Worm (Caenorhabditis elegans) whole organism, young adult: ENCODE measurements around the gene Y53G8AR.1.

Experiments used
- B0035.1 ChIP-seq: sonication (generic microtip); optimal IDR thresholded peaks from 2 replicates; lab custom pipeline; 2016; ENCODE audit warnings: missing genetic modification characterization, mild to moderate bottlenecking, missing compliant biosample characterization, missing genotype, missing genetic modification reagents
- F33H1.4 ChIP-seq: fragments of 200-800 bp; sonication (Bioruptor generic); IDR thresholded peaks from 2 replicates; pipeline ENCODE4 v1.3.6; 2022; ENCODE audit warnings: missing genetic modification reagents, missing genetic modification characterization, missing compliant biosample characterization
- F49E8.2 ChIP-seq: sonication (generic microtip); optimal IDR thresholded peaks from 3 replicates; lab custom pipeline; 2017; ENCODE audit warnings: missing genetic modification characterization, mild to moderate bottlenecking, missing compliant biosample characterization, antibody characterized with exemption, moderate library complexity; ENCODE audit not compliant: insufficient read depth
- F55B11.4 ChIP-seq: sonication (generic microtip); optimal IDR thresholded peaks from 2 replicates; lab custom pipeline; 2016; ENCODE audit warnings: missing compliant biosample characterization, missing genetic modification characterization, borderline replicate concordance; ENCODE audit not compliant: insufficient read depth
- ama-1 ChIP-seq, 3 experiments: fragments of 150-350 bp in 1 of 3; sonication (generic microtip) in 2 of 3; optimal IDR thresholded peaks; 2 replicates each; lab custom pipeline; 2014 to 2018; ENCODE audit warnings: missing biosample characterization in 2 of 3, missing genetic modification characterization in 2 of 3, missing genetic modification reagents in 2 of 3
- athp-1 ChIP-seq: sonication (generic microtip); optimal IDR thresholded peaks from 2 replicates; lab custom pipeline; 2017; ENCODE audit warnings: mild to moderate bottlenecking, missing genetic modification characterization, missing compliant biosample characterization
- lin-26 ChIP-seq: fragments of 200-800 bp; sonication (Bioruptor generic); IDR thresholded peaks from 2 replicates; pipeline ENCODE4 v1.3.6; 2022; ENCODE audit warnings: missing genetic modification reagents, missing genetic modification characterization, missing compliant biosample characterization
- lin-54 ChIP-seq: fragments of 200-800 bp; sonication (Bioruptor generic); optimal IDR thresholded peaks from 2 replicates; lab custom pipeline; 2018; ENCODE audit warnings: mild to moderate bottlenecking, missing genetic modification characterization, missing compliant biosample characterization
- rcor-1 ChIP-seq: fragments of 200-800 bp; sonication (Bioruptor generic); IDR thresholded peaks from 2 replicates; pipeline ENCODE4 v1.3.6; 2022; ENCODE audit warnings: missing genetic modification reagents, missing genetic modification characterization, missing compliant biosample characterization
- rec-8 ChIP-seq, 2 experiments: sonication (generic microtip); optimal IDR thresholded peaks; 2 replicates each; lab custom pipeline; 2016; ENCODE audit warnings: mild to moderate bottlenecking in 2 of 2, missing genetic modification characterization in 2 of 2, missing genetic modification reagents in 2 of 2, missing genotype in 2 of 2, missing biosample characterization in 1 of 2, missing compliant biosample characterization in 1 of 2, moderate library complexity in 1 of 2
- snpc-4 ChIP-seq, 5 experiments: fragments of 150-350 bp in 1 of 5; sonication (generic microtip) in 4 of 5; optimal IDR thresholded peaks; 2 replicates each; lab custom pipeline; 2014 to 2018; ENCODE audit warnings: missing genetic modification characterization in 5 of 5, missing biosample characterization in 3 of 5, antibody characterized with exemption in 2 of 5, mild to moderate bottlenecking in 2 of 5, missing compliant biosample characterization in 2 of 5, missing genotype in 2 of 5, moderate library complexity in 2 of 5, missing genetic modification reagents in 1 of 5

- TF ChIP-seq rec-8 (tag; optimal IDR thresholded peaks at IDR 0.05; lab: Kevin White, UChicago) (no peak), ama-1 (optimal IDR thresholded peaks at IDR 0.05; lab: Kevin White, UChicago) (no peak), ama-1 (GFP tag; optimal IDR thresholded peaks at IDR 0.05; lab: Kevin White, UChicago) (no peak), lin-54 (GFP tag; lab: Kevin White, UChicago) (no peak), B0035.1 (tag; lab: Kevin White, UChicago) (no peak), F49E8.2 (tag; lab: Kevin White, UChicago) (no peak), snpc-4 (GFP tag; optimal IDR thresholded peaks at IDR 0.05; lab: Kevin White, UChicago) (peak; percentile 37), snpc-4 (tag; optimal IDR thresholded peaks at IDR 0.05; lab: Kevin White, UChicago) (peak; percentile 87 to 96 (median 92)), lin-26 (GFP tag; lab: Robert Waterston, UW) (peak; percentile 60; the same call in 1 of the 2 replicates), rcor-1 (GFP tag; lab: Robert Waterston, UW) (no peak), F33H1.4 (GFP tag; lab: Robert Waterston, UW) (no peak), F55B11.4 (tag; lab: Kevin White, UChicago) (no peak), athp-1 (tag; lab: Kevin White, UChicago) (no peak)
Observed at ce11 chrIII:3377700-3378099, 44.9 kb downstream of the Y53G8AR.1 start.
